Worm (Caenorhabditis elegans): Measurements from ENCODE around the gene T24B8.3.
A peak's percentile ranks its signal among the peaks of the same experiment; 100 is the strongest.

DNA sequence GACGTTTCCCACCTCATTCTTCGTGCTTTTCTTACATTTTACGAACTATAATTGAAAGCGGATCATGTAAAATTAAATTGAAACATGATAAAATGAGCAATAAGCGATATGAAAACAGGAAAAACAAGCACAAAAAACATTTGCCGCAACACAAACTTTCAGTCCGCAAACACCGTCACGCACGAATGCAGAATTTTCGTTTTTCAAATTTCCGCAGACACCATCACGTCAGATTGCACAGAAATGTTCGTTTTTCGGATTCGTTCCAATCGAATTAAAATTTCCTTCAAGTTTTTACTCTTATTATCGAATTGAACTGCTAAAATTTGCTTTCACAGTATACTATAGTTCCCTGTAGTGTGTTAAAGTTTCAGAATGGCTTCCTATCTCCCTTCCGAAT is 6.3 kb downstream of the T24B8.3 start, which contains the start of gene chmp-7:
- TF ChIP-seq athp-1 (tag; optimal IDR thresholded peaks at IDR 0.05) (peak; percentile 13), lsl-1 (GFP tag; optimal IDR thresholded peaks at IDR 0.05) (peak; percentile 73), chd-7 (tag; optimal IDR thresholded peaks at IDR 0.05) (no peak), ama-1 (optimal IDR thresholded peaks at IDR 0.05) (peak; percentile 19), ama-1 (GFP tag; optimal IDR thresholded peaks at IDR 0.05) (no peak), dox-1 (GFP tag; IDR thresholded peaks at IDR 0.05) (peak; percentile 92), F55B11.4 (tag; optimal IDR thresholded peaks at IDR 0.05; ENCODE audit: borderline replicate concordance, insufficient read depth) (no peak)
